Fruit fly (Drosophila melanogaster): ENCODE measurements around the gene Ugt302E1.
A peak's percentile ranks its signal among the peaks of the same experiment; 100 is the strongest.

Ugt302E1 gene

dm6 chr3R:11199227-11199835 lies 44.9 kb downstream of the Ugt302E1 start (continued):
- TF ChIP-seq D (optimal IDR thresholded peaks at IDR 0.05) (no peak), D (GFP tag; optimal IDR thresholded peaks at IDR 0.05) (no peak), Tbp (GFP tag; optimal IDR thresholded peaks at IDR 0.05) (no peak), tin (GFP tag; optimal IDR thresholded peaks at IDR 0.05) (no peak), Deaf1 (tag; optimal IDR thresholded peaks at IDR 0.05) (peak; percentile 23), CG34376 (GFP tag; optimal IDR thresholded peaks at IDR 0.05) (peak; percentile 64), zen (tag; optimal IDR thresholded peaks at IDR 0.05) (no peak), CG16813 (GFP tag; IDR thresholded peaks at IDR 0.05; ENCODE audit: partially characterized antibody) (no peak), CG10462 (GFP tag; optimal IDR thresholded peaks at IDR 0.05) (no peak), CG5953 (GFP tag; IDR thresholded peaks at IDR 0.05) (no peak), CG4730 (GFP tag; IDR thresholded peaks at IDR 0.05) (no peak), Pdp1 (GFP tag; optimal IDR thresholded peaks at IDR 0.05) (peak in 1 of 2 experiments; percentile 84), ewg (GFP tag; optimal IDR thresholded peaks at IDR 0.05) (no peak), luna (GFP tag; optimal IDR thresholded peaks at IDR 0.05) (no peak), Gsc (GFP tag; IDR thresholded peaks at IDR 0.05) (no peak), CG18764 (GFP tag; optimal IDR thresholded peaks at IDR 0.05) (no peak), slp2 (GFP tag; optimal IDR thresholded peaks at IDR 0.05) (no peak), mirr (GFP tag; optimal IDR thresholded peaks at IDR 0.05) (peak; percentile 86), PHDP (tag; optimal IDR thresholded peaks at IDR 0.05) (no peak), vfl (GFP tag; optimal IDR thresholded peaks at IDR 0.05) (no peak), Trl (optimal IDR thresholded peaks at IDR 0.05) (no peak), Trl (GFP tag; optimal IDR thresholded peaks at IDR 0.05) (no peak), CG31388 (GFP tag; optimal IDR thresholded peaks at IDR 0.05) (no peak), gem (tag; optimal IDR thresholded peaks at IDR 0.05) (peak; percentile 41), fu2 (GFP tag; optimal IDR thresholded peaks at IDR 0.05) (no peak), crp (GFP tag; optimal IDR thresholded peaks at IDR 0.05) (no peak), Nf-YA (GFP tag; IDR thresholded peaks at IDR 0.05) (no peak), btn (GFP tag; optimal IDR thresholded peaks at IDR 0.05) (no peak), nom (GFP tag; optimal IDR thresholded peaks at IDR 0.05) (no peak), lab (GFP tag; optimal IDR thresholded peaks at IDR 0.05) (no peak), hkb (optimal IDR thresholded peaks at IDR 0.05) (no peak), hkb (GFP tag; IDR thresholded peaks at IDR 0.05) (no peak), gcm (GFP tag; optimal IDR thresholded peaks at IDR 0.05) (no peak), Kr (GFP tag; optimal IDR thresholded peaks at IDR 0.05) (no peak), CG8388 (GFP tag; optimal IDR thresholded peaks at IDR 0.05) (no peak), CG3065 (GFP tag; optimal IDR thresholded peaks at IDR 0.05) (no peak), CG17912 (GFP tag; optimal IDR thresholded peaks at IDR 0.05) (no peak), odd (GFP tag; optimal IDR thresholded peaks at IDR 0.05) (no peak), dimm (GFP tag; IDR thresholded peaks at IDR 0.05) (no peak), Aef1 (GFP tag; IDR thresholded peaks at IDR 0.05) (no peak), Med (GFP tag) (peak; percentile 50), Fer3 (tag; optimal IDR thresholded peaks at IDR 0.05) (no peak), trh (GFP tag; optimal IDR thresholded peaks at IDR 0.05) (no peak), Meics (GFP tag; optimal IDR thresholded peaks at IDR 0.05) (no peak), stwl (tag; optimal IDR thresholded peaks at IDR 0.05) (no peak), CG13424 (tag; optimal IDR thresholded peaks at IDR 0.05) (no peak), CG10543 (GFP tag; optimal IDR thresholded peaks at IDR 0.05) (peak; percentile 24), Myb (GFP tag; optimal IDR thresholded peaks at IDR 0.05) (no peak), Ravus (GFP tag; IDR thresholded peaks at IDR 0.05) (no peak), Chrac-16 (GFP tag; optimal IDR thresholded peaks at IDR 0.05) (no peak), Dll (GFP tag; IDR thresholded peaks at IDR 0.05; ENCODE audit: partially characterized antibody) (no peak), CG4820 (GFP tag; optimal IDR thresholded peaks at IDR 0.05) (no peak)
